Fruit fly (Drosophila melanogaster) whole organism, embryonic: ENCODE measurements around the gene tub.

ENCODE experiments used
- Ada2b ChIP-seq: fragments of 200-800 bp; sonication (Bioruptor generic); IDR thresholded peaks from 2 replicates; pipeline ENCODE4 v1.3.6; 2022; ENCODE audit warnings: missing biosample characterization, missing genetic modification characterization
- Atf3 ChIP-seq: fragments of 200-800 bp; sonication (Bioruptor generic); optimal IDR thresholded peaks from 3 replicates; lab custom pipeline; 2016; ENCODE audit warnings: missing biosample characterization, missing genetic modification characterization
- BEAF-32 ChIP-seq: fragments of 200-800 bp; sonication (Bioruptor generic); optimal IDR thresholded peaks from 3 replicates; lab custom pipeline; 2017; ENCODE audit warnings: missing biosample characterization, missing genetic modification characterization, mild to moderate bottlenecking, moderate library complexity, missing genetic modification reagents
- CG10209 ChIP-seq: fragments of 200-800 bp; sonication (Bioruptor generic); optimal IDR thresholded peaks from 3 replicates; lab custom pipeline; 2017; ENCODE audit warnings: missing biosample characterization, mild to moderate bottlenecking, missing genetic modification characterization, missing genetic modification reagents
- CG10274 ChIP-seq: fragments of 200-800 bp; sonication (Bioruptor generic); optimal IDR thresholded peaks from 3 replicates; lab custom pipeline; 2017; ENCODE audit warnings: missing biosample characterization, mild to moderate bottlenecking, missing genetic modification characterization
- CG11085 ChIP-seq: fragments of 200-800 bp; sonication (Bioruptor generic); IDR thresholded peaks from 2 replicates; pipeline ENCODE4 v1.3.6; 2022; ENCODE audit warnings: missing biosample characterization, missing genetic modification characterization
- CG12391 ChIP-seq: fragments of 200-800 bp; sonication (Bioruptor generic); optimal IDR thresholded peaks from 3 replicates; lab custom pipeline; 2018; ENCODE audit warnings: missing biosample characterization, mild to moderate bottlenecking, missing genetic modification characterization, moderate library complexity
- CG1602 ChIP-seq: fragments of 200-800 bp; sonication (Bioruptor generic); optimal IDR thresholded peaks from 3 replicates; lab custom pipeline; 2016; ENCODE audit warnings: missing biosample characterization, missing genetic modification characterization
- CG16863 ChIP-seq: fragments of 200-800 bp; sonication (Bioruptor generic); optimal IDR thresholded peaks from 3 replicates; lab custom pipeline; 2016; ENCODE audit warnings: missing biosample characterization, missing genetic modification characterization
- CG17328 ChIP-seq: fragments of 200-800 bp; sonication (Bioruptor generic); IDR thresholded peaks from 2 replicates; pipeline ENCODE4 v1.3.6; 2022; ENCODE audit warnings: missing biosample characterization, missing genetic modification characterization
- CG17802 ChIP-seq: fragments of 200-800 bp; sonication (Bioruptor generic); optimal IDR thresholded peaks from 2 replicates; lab custom pipeline; 2018; ENCODE audit warnings: missing biosample characterization, mild to moderate bottlenecking, missing genetic modification characterization, moderate library complexity
- CG18262 ChIP-seq: fragments of 200-800 bp; optimal IDR thresholded peaks from 3 replicates; lab custom pipeline; 2019; ENCODE audit warnings: missing biosample characterization, mild to moderate bottlenecking, missing genetic modification characterization, moderate library complexity
- CG2889 ChIP-seq: fragments of 200-800 bp; sonication (Bioruptor generic); IDR thresholded peaks from 3 replicates; pipeline ENCODE4 v1.3.6; 2022; ENCODE audit warnings: missing biosample characterization, missing genetic modification characterization
- CG32532 ChIP-seq: fragments of 200-800 bp; sonication (Bioruptor generic); IDR thresholded peaks from 2 replicates; pipeline ENCODE4 v1.3.6; 2022; ENCODE audit warnings: missing biosample characterization, missing genetic modification characterization
- CG33557 ChIP-seq: fragments of 200-800 bp; sonication (Bioruptor generic); optimal IDR thresholded peaks from 2 replicates; lab custom pipeline; 2019; ENCODE audit warnings: missing biosample characterization, mild to moderate bottlenecking, missing genetic modification characterization, moderate library complexity
- CG42726 ChIP-seq: fragments of 200-800 bp; sonication (Bioruptor generic); IDR thresholded peaks from 2 replicates; pipeline ENCODE4 v1.3.6; 2022; ENCODE audit warnings: missing biosample characterization, missing genetic modification characterization; ENCODE audit not compliant: partially characterized antibody
- CG6272 ChIP-seq: fragments of 200-800 bp; sonication (Bioruptor generic); IDR thresholded peaks from 2 replicates; pipeline ENCODE4 v1.3.6; 2022; ENCODE audit warnings: missing biosample characterization, missing genetic modification characterization
- CG6683 ChIP-seq: fragments of 200-800 bp; sonication (Bioruptor generic); optimal IDR thresholded peaks from 2 replicates; lab custom pipeline; 2017; ENCODE audit warnings: missing biosample characterization, mild to moderate bottlenecking, missing genetic modification characterization, missing genetic modification reagents
- CG7839 ChIP-seq: fragments of 200-800 bp; sonication (Bioruptor generic); optimal IDR thresholded peaks from 3 replicates; lab custom pipeline; 2018; ENCODE audit warnings: missing biosample characterization, mild to moderate bottlenecking, missing genetic modification characterization, moderate library complexity
- CG7963 ChIP-seq: fragments of 200-800 bp; sonication (Bioruptor generic); IDR thresholded peaks from 3 replicates; pipeline ENCODE4 v1.3.6; 2022; ENCODE audit warnings: missing biosample characterization, missing genetic modification characterization; ENCODE audit not compliant: partially characterized antibody
- CG9215 ChIP-seq: fragments of 200-800 bp; sonication (Bioruptor generic); IDR thresholded peaks from 2 replicates; pipeline ENCODE4 v1.3.6; 2022; ENCODE audit warnings: missing biosample characterization, missing genetic modification characterization
- Dfd ChIP-seq, 2 experiments: fragments of >200 bp; optimal IDR thresholded peaks; 2 replicates each; lab custom pipeline; 2017; ENCODE audit warnings: missing biosample characterization in 2 of 2, missing genetic modification characterization in 2 of 2
- H2.0 ChIP-seq: fragments of 200-800 bp; sonication (Bioruptor generic); IDR thresholded peaks from 2 replicates; pipeline ENCODE4 v1.3.6; 2022; ENCODE audit warnings: missing biosample characterization, missing genetic modification characterization
- HLH54F ChIP-seq: fragments of 200-800 bp; sonication (Bioruptor generic); optimal IDR thresholded peaks from 3 replicates; lab custom pipeline; 2016; ENCODE audit warnings: missing biosample characterization, missing genetic modification characterization
- HLHmδ ChIP-seq: fragments of 200-800 bp; sonication (Bioruptor generic); optimal IDR thresholded peaks from 2 replicates; lab custom pipeline; 2018; ENCODE audit warnings: missing biosample characterization, mild to moderate bottlenecking, missing genetic modification characterization, moderate library complexity
- Hand ChIP-seq: fragments of 200-800 bp; sonication (Bioruptor generic); optimal IDR thresholded peaks from 2 replicates; lab custom pipeline; 2017; ENCODE audit warnings: mild to moderate bottlenecking, missing biosample characterization, missing genetic modification reagents, missing genetic modification characterization
- Hr39 ChIP-seq: fragments of >200 bp; optimal IDR thresholded peaks from 2 replicates; lab custom pipeline; 2017
- Oli ChIP-seq: fragments of 200-800 bp; sonication (Bioruptor generic); optimal IDR thresholded peaks from 2 replicates; lab custom pipeline; 2018; ENCODE audit warnings: missing biosample characterization, mild to moderate bottlenecking, missing genetic modification characterization, moderate library complexity
- Ptx1 ChIP-seq: fragments of 200-800 bp; sonication (Bioruptor generic); IDR thresholded peaks from 2 replicates; pipeline ENCODE4 v1.3.6; 2022; ENCODE audit warnings: missing biosample characterization, missing genetic modification characterization
- Sin3A ChIP-seq: fragments of >200 bp; optimal IDR thresholded peaks from 2 replicates; lab custom pipeline; 2018
- Spps ChIP-seq: fragments of 200-800 bp; sonication (Bioruptor generic); optimal IDR thresholded peaks from 2 replicates; lab custom pipeline; 2018; ENCODE audit warnings: missing biosample characterization, mild to moderate bottlenecking, missing genetic modification characterization
- ase ChIP-seq: fragments of 200-800 bp; sonication (Bioruptor generic); IDR thresholded peaks from 3 replicates; pipeline ENCODE4 v1.3.6; 2022; ENCODE audit warnings: missing biosample characterization, missing genetic modification characterization
- bowl ChIP-seq: fragments of 200-800 bp; sonication (Bioruptor generic); IDR thresholded peaks from 2 replicates; pipeline ENCODE4 v1.3.6; 2022; ENCODE audit warnings: missing biosample characterization, missing genetic modification characterization
- btn ChIP-seq: fragments of 200-800 bp; sonication (Bioruptor generic); optimal IDR thresholded peaks from 2 replicates; lab custom pipeline; 2016; ENCODE audit warnings: missing biosample characterization, missing genetic modification characterization
- chinmo ChIP-seq: fragments of 200-800 bp; sonication (Bioruptor generic); IDR thresholded peaks from 4 replicates; pipeline ENCODE4 v1.3.6; 2022; ENCODE audit warnings: missing biosample characterization, missing genetic modification characterization; ENCODE audit not compliant: partially characterized antibody
- chm ChIP-seq: fragments of 200-800 bp; sonication (Bioruptor generic); IDR thresholded peaks from 2 replicates; pipeline ENCODE4 v1.3.6; 2022; ENCODE audit warnings: missing biosample characterization, missing genetic modification characterization
- ci ChIP-seq: fragments of 200-800 bp; sonication (Bioruptor generic); IDR thresholded peaks from 3 replicates; pipeline ENCODE4 v1.3.6; 2022; ENCODE audit warnings: missing biosample characterization, missing genetic modification characterization
- cwo ChIP-seq: fragments of 200-800 bp; sonication (Bioruptor generic); optimal IDR thresholded peaks from 3 replicates; lab custom pipeline; 2017; ENCODE audit warnings: missing biosample characterization, missing genetic modification characterization, mild to moderate bottlenecking, moderate library complexity, missing genetic modification reagents
- dimm ChIP-seq: fragments of 200-800 bp; sonication (Bioruptor generic); IDR thresholded peaks from 2 replicates; pipeline ENCODE4 v1.3.6; 2022; ENCODE audit warnings: missing biosample characterization, missing genetic modification characterization
- gce ChIP-seq: fragments of 200-800 bp; sonication (Bioruptor generic); IDR thresholded peaks from 3 replicates; pipeline ENCODE4 v1.3.6; 2022; ENCODE audit warnings: missing biosample characterization, missing genetic modification characterization
- grn ChIP-seq: fragments of 200-800 bp; sonication (Bioruptor generic); optimal IDR thresholded peaks from 3 replicates; lab custom pipeline; 2017; ENCODE audit warnings: missing biosample characterization, missing genetic modification characterization
- inv ChIP-seq: fragments of 200-800 bp; sonication (Bioruptor generic); IDR thresholded peaks from 2 replicates; pipeline ENCODE4 v1.3.6; 2022; ENCODE audit warnings: missing biosample characterization, missing genetic modification characterization; ENCODE audit not compliant: partially characterized antibody
- nom ChIP-seq: fragments of 200-800 bp; sonication (Bioruptor generic); optimal IDR thresholded peaks from 2 replicates; lab custom pipeline; 2017; ENCODE audit warnings: missing biosample characterization, missing genetic modification characterization, mild to moderate bottlenecking, moderate library complexity, missing genetic modification reagents
- pros ChIP-seq: fragments of 200-800 bp; sonication (Bioruptor generic); optimal IDR thresholded peaks from 3 replicates; lab custom pipeline; 2019; ENCODE audit warnings: missing biosample characterization, mild to moderate bottlenecking, missing genetic modification characterization, moderate library complexity
- pum ChIP-seq: fragments of 200-800 bp; sonication (Bioruptor generic); optimal IDR thresholded peaks from 2 replicates; lab custom pipeline; 2016; ENCODE audit warnings: missing biosample characterization, missing genetic modification characterization
- row ChIP-seq: fragments of 200-800 bp; sonication (Bioruptor generic); IDR thresholded peaks from 3 replicates; pipeline ENCODE4 v1.3.6; 2022; ENCODE audit warnings: missing biosample characterization, missing genetic modification characterization
- sens ChIP-seq: fragments of 200-800 bp; sonication (Bioruptor generic); peaks from one replicate; lab custom pipeline; 2016; ENCODE audit warnings: missing biosample characterization, missing genetic modification characterization
- sug ChIP-seq: fragments of 200-800 bp; optimal IDR thresholded peaks from 2 replicates; lab custom pipeline; 2019; ENCODE audit warnings: missing biosample characterization, mild to moderate bottlenecking, missing genetic modification characterization, moderate library complexity

The tub gene

dm6 chr3R:4378363-4379354 is 8.9 kb upstream of the tub start, which contains the start of gene Sfxn1-3 (continued):
- TF ChIP-seq Ada2b (GFP tag; lab: Robert Waterston, UW) (peak; percentile 37; the same call in 1 of the 2 replicates), Hand (GFP tag; lab: Kevin White, UChicago) (peak; percentile 63), Hr39 (lab: Kevin White, UChicago) (no peak), grn (GFP tag; lab: Kevin White, UChicago) (peak; percentile 80), CG10209 (peak; percentile 22), CG2889 (GFP tag; lab: Robert Waterston, UW) (peak; percentile 32; the same call in 1 of the 3 replicates), CG33557 (no peak), sug (peak; percentile 72), CG17802 (tag; lab: Kevin White, UChicago) (no peak), dimm (GFP tag; lab: Robert Waterston, UW) (no peak), CG17328 (GFP tag; lab: Robert Waterston, UW) (no peak), Oli (tag; lab: Kevin White, UChicago) (no peak), CG11085 (GFP tag; lab: Robert Waterston, UW) (no peak; the same call in 1 of the 2 replicates), CG18262 (tag; lab: Kevin White, UChicago) (peak; percentile 28), chinmo (0 out of 4 replicates have a peak, but pooled peaks have one; percentile 53), HLH54F (GFP tag; lab: Kevin White, UChicago) (peak; percentile 7), pros (GFP tag; lab: Kevin White, UChicago) (peak; percentile 65), row (GFP tag; lab: Robert Waterston, UW) (peak; percentile 95), CG42726 (GFP tag; lab: Robert Waterston, UW) (no peak; the same call in 1 of the 2 replicates), Atf3 (peak; percentile 0), pum (GFP tag; lab: Kevin White, UChicago) (peak; percentile 12), Sin3A (no peak), Ptx1 (GFP tag; lab: Robert Waterston, UW) (peak; percentile 24; the same call in 1 of the 2 replicates), CG6683 (GFP tag; lab: Kevin White, UChicago) (no peak), H2.0 (GFP tag; lab: Robert Waterston, UW) (0 out of 2 replicates have a peak, but pooled peaks have one; percentile 26), sens (GFP tag; lab: Kevin White, UChicago) (peak; percentile 80), CG16863 (GFP tag; lab: Kevin White, UChicago) (peak; percentile 10), gce (GFP tag; lab: Robert Waterston, UW) (peak; percentile 31; the same call in 1 of the 3 replicates), ase (GFP tag; lab: Robert Waterston, UW) (0 out of 3 replicates have a peak, but pooled peaks have one; percentile 40), Spps (tag; lab: Kevin White, UChicago) (no peak), CG32532 (GFP tag; lab: Robert Waterston, UW) (peak; percentile 65), CG1602 (peak; percentile 16), CG7839 (tag; lab: Kevin White, UChicago) (peak; percentile 33), CG10274 (GFP tag; lab: Kevin White, UChicago) (no peak), CG7963 (GFP tag; lab: Robert Waterston, UW) (no peak), Dfd (GFP tag; optimal IDR thresholded peaks at IDR 0.05; lab: Kevin White, UChicago) (no peak), chm (GFP tag; lab: Robert Waterston, UW) (peak; percentile 68; the same call in 1 of the 2 replicates), BEAF-32 (peak; percentile 40), bowl (GFP tag; lab: Robert Waterston, UW) (peak; percentile 28; the same call in 1 of the 2 replicates), btn (no peak), ci (GFP tag; lab: Robert Waterston, UW) (peak; percentile 73), CG12391 (tag; lab: Kevin White, UChicago) (peak; percentile 17), HLHmδ (peak; percentile 84), inv (GFP tag; lab: Robert Waterston, UW) (no peak; the same call in 1 of the 2 replicates), cwo (GFP tag; lab: Kevin White, UChicago) (peak; percentile 73), CG9215 (no peak), nom (GFP tag; lab: Kevin White, UChicago) (peak; percentile 78), CG6272 (GFP tag; lab: Robert Waterston, UW) (no peak)
